Fruit fly (Drosophila melanogaster): ENCODE data around the gene Fur1.
A peak's percentile ranks its signal among the peaks of the same experiment; 100 is the strongest.

- TF ChIP-seq CG7045 (GFP tag; optimal IDR thresholded peaks at IDR 0.05) (no peak), toe (GFP tag; optimal IDR thresholded peaks at IDR 0.05) (no peak), tj (GFP tag; optimal IDR thresholded peaks at IDR 0.05) (peak; percentile 92)
These were observed 12.2 kb downstream of the Fur1 start for dm6 chr3R:25460650-25461049.
